Worm (Caenorhabditis elegans) whole organism, L3 larva: ENCODE data around the gene R10E9.3.

Experiments used
- R02D3.7 ChIP-seq: fragments of 150-350 bp; optimal IDR thresholded peaks from 2 replicates; lab custom pipeline; 2014; ENCODE audit warnings: missing biosample characterization, missing genetic modification characterization
- ceh-16 ChIP-seq: sonication (generic microtip); optimal IDR thresholded peaks from 2 replicates; lab custom pipeline; 2017; ENCODE audit warnings: missing biosample characterization, missing genetic modification characterization
- ceh-28 ChIP-seq: fragments of 150-350 bp; optimal IDR thresholded peaks from 2 replicates; lab custom pipeline; 2014; ENCODE audit warnings: missing biosample characterization, missing genetic modification reagents, missing genetic modification characterization
- ceh-82 ChIP-seq: fragments of 150-350 bp; optimal IDR thresholded peaks from 2 replicates; lab custom pipeline; 2014; ENCODE audit warnings: missing biosample characterization, missing genetic modification characterization
- daf-12 ChIP-seq: fragments of 150-350 bp; optimal IDR thresholded peaks from 2 replicates; lab custom pipeline; 2014; ENCODE audit warnings: missing biosample characterization, missing genetic modification reagents, missing genetic modification characterization
- elt-1 ChIP-seq: fragments of 150-350 bp; optimal IDR thresholded peaks from 2 replicates; lab custom pipeline; 2014; ENCODE audit warnings: missing biosample characterization, missing genetic modification characterization
- elt-2 ChIP-seq: sonication (generic microtip); optimal IDR thresholded peaks from 2 replicates; lab custom pipeline; 2016; ENCODE audit warnings: missing genetic modification reagents, mild to moderate bottlenecking, missing genetic modification characterization, missing compliant biosample characterization
- elt-3 ChIP-seq, 3 experiments: fragments of 150-350 bp in 1 of 3; sonication (generic microtip) in 2 of 3; optimal IDR thresholded peaks; 2 replicates in 2 of 3; 4 replicates in 1 of 3; lab custom pipeline; 2014 to 2017; ENCODE audit warnings: missing biosample characterization in 3 of 3, missing genetic modification characterization in 3 of 3
- eor-1 ChIP-seq, 2 experiments: fragments of 150-350 bp; optimal IDR thresholded peaks; 2 replicates each; lab custom pipeline; 2014 to 2018; ENCODE audit warnings: missing biosample characterization in 2 of 2, missing genetic modification characterization in 2 of 2
- hmg-11 ChIP-seq: sonication (generic microtip); optimal IDR thresholded peaks from 2 replicates; lab custom pipeline; 2016; ENCODE audit warnings: missing genetic modification characterization, missing compliant biosample characterization
- jun-1 ChIP-seq: fragments of 150-350 bp; optimal IDR thresholded peaks from 2 replicates; lab custom pipeline; 2014; ENCODE audit warnings: missing biosample characterization, missing genetic modification reagents, missing genetic modification characterization
- lin-39 ChIP-seq: fragments of 150-350 bp; optimal IDR thresholded peaks from 2 replicates; lab custom pipeline; 2018; ENCODE audit warnings: missing biosample characterization, missing genetic modification reagents, missing genetic modification characterization
- lsy-12 ChIP-seq: sonication (generic microtip); optimal IDR thresholded peaks from 2 replicates; lab custom pipeline; 2016; ENCODE audit warnings: mild to moderate bottlenecking, missing genetic modification characterization, missing compliant biosample characterization
- mdl-1 ChIP-seq: fragments of 150-350 bp; optimal IDR thresholded peaks from 2 replicates; lab custom pipeline; 2014; ENCODE audit warnings: missing biosample characterization, missing genetic modification characterization
- mml-1 ChIP-seq: fragments of 150-350 bp; sonication (generic microtip); optimal IDR thresholded peaks from 3 replicates; lab custom pipeline; 2014; ENCODE audit warnings: missing biosample characterization, missing genetic modification characterization
- nfya-1 ChIP-seq: sonication (generic microtip); optimal IDR thresholded peaks from 2 replicates; lab custom pipeline; 2017; ENCODE audit warnings: missing genetic modification characterization, mild to moderate bottlenecking, missing compliant biosample characterization, antibody characterized with exemption, moderate library complexity; ENCODE audit not compliant: insufficient read depth
- nhr-11 ChIP-seq: fragments of 150-350 bp; optimal IDR thresholded peaks from 2 replicates; lab custom pipeline; 2014; ENCODE audit warnings: missing biosample characterization, missing genetic modification characterization
- nhr-12 ChIP-seq: fragments of 150-350 bp; optimal IDR thresholded peaks from 2 replicates; lab custom pipeline; 2014; ENCODE audit warnings: missing biosample characterization, missing genetic modification characterization
- nhr-25 ChIP-seq: sonication (generic microtip); optimal IDR thresholded peaks from 2 replicates; lab custom pipeline; 2017; ENCODE audit warnings: missing biosample characterization, missing genetic modification characterization
- nhr-43 ChIP-seq: sonication (generic microtip); optimal IDR thresholded peaks from 2 replicates; lab custom pipeline; 2016; ENCODE audit warnings: mild to moderate bottlenecking, missing genetic modification characterization, missing compliant biosample characterization; ENCODE audit not compliant: poor library complexity, severe bottlenecking
- nhr-67 ChIP-seq: fragments of 150-350 bp; optimal IDR thresholded peaks from 2 replicates; lab custom pipeline; 2014; ENCODE audit warnings: missing biosample characterization, missing genetic modification characterization
- nhr-76 ChIP-seq: fragments of 150-350 bp; sonication (generic microtip); optimal IDR thresholded peaks from 5 replicates; lab custom pipeline; 2014; ENCODE audit warnings: missing biosample characterization, missing genetic modification characterization
- nhr-77 ChIP-seq: fragments of 150-350 bp; optimal IDR thresholded peaks from 2 replicates; lab custom pipeline; 2014; ENCODE audit warnings: missing biosample characterization, missing genetic modification characterization
- pha-4 ChIP-seq: fragments of 150-350 bp; optimal IDR thresholded peaks from 2 replicates; lab custom pipeline; 2014; ENCODE audit warnings: missing biosample characterization, missing genetic modification reagents, missing genetic modification characterization
- sea-2 ChIP-seq: fragments of 150-350 bp; sonication (generic microtip); optimal IDR thresholded peaks from 4 replicates; lab custom pipeline; 2014; ENCODE audit warnings: missing biosample characterization, missing genetic modification reagents, missing genetic modification characterization
- tbx-2 ChIP-seq: sonication (generic microtip); optimal IDR thresholded peaks from 2 replicates; lab custom pipeline; 2016; ENCODE audit warnings: mild to moderate bottlenecking, missing genetic modification characterization, missing compliant biosample characterization
- unc-62 ChIP-seq: fragments of 150-350 bp; sonication (generic microtip); optimal IDR thresholded peaks from 4 replicates; lab custom pipeline; 2014; ENCODE audit warnings: missing biosample characterization, missing genetic modification reagents, missing genetic modification characterization
- zag-1 ChIP-seq: fragments of 150-350 bp; optimal IDR thresholded peaks from 2 replicates; lab custom pipeline; 2014; ENCODE audit warnings: missing biosample characterization, missing genetic modification characterization
- ztf-4 ChIP-seq: fragments of 150-350 bp; optimal IDR thresholded peaks from 2 replicates; lab custom pipeline; 2014; ENCODE audit warnings: missing biosample characterization, missing genetic modification characterization

R10E9.3 gene

ce11 chrIII:3969133-3969532 is 9.1 kb downstream of the R10E9.3 start:
- no peak for TF ChIP-seq eor-1 (tag; optimal IDR thresholded peaks at IDR 0.05; lab: Kevin White, UChicago)
- peak; percentile 38 for TF ChIP-seq lin-39 (tag; lab: Kevin White, UChicago)

DNA sequence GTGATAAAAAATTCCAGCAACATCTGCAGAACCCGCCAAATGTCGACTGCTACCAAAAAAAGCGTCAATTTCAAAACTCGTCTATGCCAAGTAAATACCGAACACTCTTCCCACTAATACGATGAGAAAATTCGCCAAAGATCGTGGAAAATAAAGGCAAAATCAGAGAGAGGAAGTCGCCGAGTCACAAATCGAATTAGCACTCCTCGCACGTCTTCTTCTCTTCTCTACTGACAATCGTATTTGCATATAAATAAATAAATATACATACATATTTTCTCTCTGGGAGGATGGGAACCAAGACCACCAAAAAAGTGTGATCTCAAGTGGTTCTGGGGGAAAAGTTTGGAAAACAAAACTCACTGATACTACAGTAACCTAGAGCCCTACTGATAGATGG is 10.4 kb downstream of the R10E9.3 start:
- no peak for TF ChIP-seq lsy-12 (tag; lab: Kevin White, UChicago)
- no peak for TF ChIP-seq mdl-1 (tag; lab: Kevin White, UChicago)
- no peak for TF ChIP-seq tbx-2 (tag; lab: Kevin White, UChicago)
- no peak for TF ChIP-seq sea-2
- no peak for TF ChIP-seq elt-1 (tag; lab: Kevin White, UChicago)
- no peak for TF ChIP-seq nhr-43 (tag; lab: Kevin White, UChicago)
- no peak for TF ChIP-seq unc-62 (GFP tag; lab: Kevin White, UChicago)
- no peak for TF ChIP-seq elt-3 (tag; optimal IDR thresholded peaks at IDR 0.05; lab: Kevin White, UChicago)
- no peak for TF ChIP-seq ztf-4
- no peak for TF ChIP-seq elt-2 (tag; lab: Kevin White, UChicago)
- TF ChIP-seq jun-1 (tag; lab: Kevin White, UChicago): no peak
- TF ChIP-seq nhr-11 (tag; lab: Kevin White, UChicago): no peak
- no peak for TF ChIP-seq ceh-82
- no peak for TF ChIP-seq mml-1 (tag; lab: Kevin White, UChicago)
- no peak for TF ChIP-seq nhr-25 (tag; lab: Kevin White, UChicago)

DNA sequence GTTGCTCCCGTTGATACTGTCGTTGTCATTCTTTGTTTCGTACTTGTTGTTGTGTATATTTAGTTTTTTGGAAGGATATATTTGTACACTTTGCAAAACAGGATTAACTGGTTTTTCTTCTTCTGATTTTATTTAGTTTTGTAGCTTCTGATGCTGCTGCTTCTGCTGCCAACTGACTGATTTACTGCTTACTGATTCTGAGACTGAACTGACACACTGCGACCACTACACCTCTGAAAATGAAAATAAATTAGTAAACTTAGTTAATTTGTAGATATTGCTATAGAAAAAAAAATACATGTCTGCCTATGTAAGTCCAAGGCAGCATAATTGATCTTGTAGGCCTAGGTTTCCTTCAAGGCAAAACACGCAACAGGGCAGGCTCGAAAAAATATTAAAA is 12.7 kb downstream of the R10E9.3 start, which contains the start of gene R10E9.4:
R10E9.4 (minus strand) TSS at position 101 of the 400 bp plus-strand sequence.
- TF ChIP-seq mdl-1 (tag; lab: Kevin White, UChicago) (no peak), lsy-12 (tag; lab: Kevin White, UChicago) (no peak), ceh-28 (tag; lab: Kevin White, UChicago) (no peak), nhr-12 (tag; lab: Kevin White, UChicago) (no peak), daf-12 (tag; lab: Kevin White, UChicago) (no peak), ceh-16 (tag; lab: Kevin White, UChicago) (no peak)
- TF ChIP-seq, all 47 proteins: peak for 0

DNA sequence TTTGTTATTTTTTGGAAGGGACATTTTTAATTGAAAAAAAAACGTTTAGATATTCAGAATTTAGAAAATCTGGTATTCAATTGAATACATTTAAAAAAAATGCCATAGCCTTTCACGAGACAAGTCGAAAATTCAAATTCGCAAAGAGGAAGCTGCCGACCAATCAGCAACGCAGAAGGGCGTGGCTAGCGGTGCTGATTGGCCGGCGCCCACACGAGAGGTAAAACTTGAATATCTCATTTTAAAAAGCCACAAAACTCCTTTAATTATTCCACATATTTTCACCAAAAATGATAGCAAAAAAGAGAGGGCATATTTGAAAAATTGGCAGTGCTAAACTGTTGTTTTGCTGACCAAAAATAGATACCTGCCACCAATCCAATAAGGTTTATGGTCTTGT is 14.5 kb downstream of the R10E9.3 start:
- TF ChIP-seq nhr-77 (tag; lab: Kevin White, UChicago): no peak
- no peak for TF ChIP-seq R02D3.7 (tag; lab: Kevin White, UChicago)
- TF ChIP-seq nfya-1 (tag; lab: Kevin White, UChicago): peak; percentile 75

DNA sequence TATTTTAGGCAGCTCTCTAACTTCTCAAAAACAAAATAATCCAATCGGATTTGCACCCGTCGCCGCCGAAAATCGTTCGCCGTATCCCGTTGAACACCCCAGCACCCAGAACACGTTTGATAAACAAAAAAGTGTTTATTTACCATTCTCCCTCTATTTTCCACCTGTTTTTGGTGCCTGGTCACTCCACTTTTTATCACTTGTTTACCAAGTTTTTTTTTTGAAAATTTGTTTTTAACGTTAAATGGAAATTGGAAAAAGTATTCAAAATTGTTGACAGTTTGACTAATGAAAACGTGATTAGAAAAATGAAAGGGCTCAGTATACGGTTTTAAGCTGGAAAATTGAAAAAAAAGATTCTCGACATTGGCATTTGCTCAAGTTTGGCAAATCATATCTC is 15.0 kb downstream of the R10E9.3 start:
- TF ChIP-seq pha-4 (tag; lab: Kevin White, UChicago): peak; percentile 84
- TF ChIP-seq hmg-11 (tag; lab: Kevin White, UChicago): no peak

- TF ChIP-seq nhr-67 (tag; lab: Kevin White, UChicago): no peak
- TF ChIP-seq ztf-4: no peak
- TF ChIP-seq hmg-11 (tag; lab: Kevin White, UChicago): peak; percentile 31
- TF ChIP-seq daf-12 (tag; lab: Kevin White, UChicago): no peak
- TF ChIP-seq nfya-1 (tag; lab: Kevin White, UChicago): no peak
These were observed 16.3 kb downstream of the R10E9.3 start, which contains the start of gene msi-1 for ce11 chrIII:3976291-3976690. TSS of gene msi-1 (minus strand) at chrIII:3976391.

- TF ChIP-seq nhr-76 (tag; lab: Kevin White, UChicago): no peak
- no peak for TF ChIP-seq zag-1 (tag; lab: Kevin White, UChicago)
- TF ChIP-seq lsy-12 (tag; lab: Kevin White, UChicago): no peak
- peak; percentile 26 for TF ChIP-seq elt-2 (tag; lab: Kevin White, UChicago)
- peak; percentile 5 for TF ChIP-seq pha-4 (tag; lab: Kevin White, UChicago)
- no peak for TF ChIP-seq R02D3.7 (tag; lab: Kevin White, UChicago)
These were observed 17.0 kb downstream of the R10E9.3 start for ce11 chrIII:3976992-3977391.
